Fruit fly (Drosophila melanogaster): ENCODE measurements around the gene Meics.
A peak's percentile ranks its signal among the peaks of the same experiment; 100 is the strongest.

Gene Meics

dm6 chr3L:13919794-13920631, 44.5 kb downstream of the Meics start (continued):
- TF ChIP-seq Dad (GFP tag; optimal IDR thresholded peaks at IDR 0.05) (peak; percentile 74), wek (GFP tag; optimal IDR thresholded peaks at IDR 0.05) (peak; percentile 35), ab (GFP tag; optimal IDR thresholded peaks at IDR 0.05) (peak; percentile 86), ci (GFP tag; IDR thresholded peaks at IDR 0.05) (peak; percentile 48; the same call in 1 of the 3 replicates), pita (GFP tag; optimal IDR thresholded peaks at IDR 0.05) (no peak), H2.0 (GFP tag; IDR thresholded peaks at IDR 0.05) (peak; percentile 71), CG3726 (GFP tag; IDR thresholded peaks at IDR 0.05) (peak; percentile 74; the same call in 2 of the 3 replicates), CG17328 (GFP tag; IDR thresholded peaks at IDR 0.05) (peak; percentile 71), CG11085 (GFP tag; IDR thresholded peaks at IDR 0.05) (peak; percentile 62), CG4854 (GFP tag; optimal IDR thresholded peaks at IDR 0.05) (peak; percentile 72), Nf-YB (GFP tag; optimal IDR thresholded peaks at IDR 0.05) (peak; percentile 82), NfI (GFP tag; optimal IDR thresholded peaks at IDR 0.05) (peak; percentile 87), CG12942 (GFP tag; optimal IDR thresholded peaks at IDR 0.05) (peak; percentile 69), CG4404 (GFP tag; IDR thresholded peaks at IDR 0.05) (peak; percentile 74), aop (GFP tag; IDR thresholded peaks at IDR 0.05) (no peak), CG16863 (GFP tag; optimal IDR thresholded peaks at IDR 0.05) (peak; percentile 90), Hmr (GFP tag; optimal IDR thresholded peaks at IDR 0.05) (peak; percentile 95), usp (GFP tag; optimal IDR thresholded peaks at IDR 0.05) (no peak), Dref (GFP tag; IDR thresholded peaks at IDR 0.05) (no peak), stwl (tag; optimal IDR thresholded peaks at IDR 0.05) (peak; percentile 20), Ravus (GFP tag; IDR thresholded peaks at IDR 0.05) (peak; percentile 44), eyg (GFP tag; optimal IDR thresholded peaks at IDR 0.05) (peak; percentile 67), CG15479 (GFP tag; optimal IDR thresholded peaks at IDR 0.05) (peak; percentile 12), ap (GFP tag; IDR thresholded peaks at IDR 0.05) (peak; percentile 71), lab (GFP tag; optimal IDR thresholded peaks at IDR 0.05) (peak; percentile 91), CG10654 (GFP tag; optimal IDR thresholded peaks at IDR 0.05) (peak; percentile 86), CG32532 (GFP tag; IDR thresholded peaks at IDR 0.05) (peak; percentile 86), CG2712 (tag; optimal IDR thresholded peaks at IDR 0.05) (peak; percentile 96), CG10565 (GFP tag; optimal IDR thresholded peaks at IDR 0.05) (peak; percentile 60), CG10366 (GFP tag; IDR thresholded peaks at IDR 0.05) (peak; percentile 75), trem (tag; optimal IDR thresholded peaks at IDR 0.05) (peak; percentile 84), danr (GFP tag; IDR thresholded peaks at IDR 0.05) (peak; percentile 68; the same call in 1 of the 2 replicates), kah (GFP tag; optimal IDR thresholded peaks at IDR 0.05) (peak; percentile 46), chif (GFP tag; optimal IDR thresholded peaks at IDR 0.05) (peak; percentile 89 to 92), vnd (GFP tag; IDR thresholded peaks at IDR 0.05; ENCODE audit: partially characterized antibody) (no peak), CG18011 (GFP tag; optimal IDR thresholded peaks at IDR 0.05) (peak; percentile 63), Trl (optimal IDR thresholded peaks at IDR 0.05) (peak; percentile 98 to 99), Trl (GFP tag; optimal IDR thresholded peaks at IDR 0.05) (peak; percentile 65), CG11504 (tag; optimal IDR thresholded peaks at IDR 0.05) (peak; percentile 94), CG9876 (GFP tag; optimal IDR thresholded peaks at IDR 0.05) (peak; percentile 84), bowl (GFP tag; IDR thresholded peaks at IDR 0.05) (0 out of 2 replicates have a peak, but pooled peaks have one; percentile 39), Sox100B (GFP tag; optimal IDR thresholded peaks at IDR 0.05) (peak; percentile 96), h (optimal IDR thresholded peaks at IDR 0.05) (no peak), CG9797 (GFP tag; optimal IDR thresholded peaks at IDR 0.05) (no peak), CG9609 (GFP tag; optimal IDR thresholded peaks at IDR 0.05) (peak; percentile 90), Atf3 (GFP tag; optimal IDR thresholded peaks at IDR 0.05) (peak; percentile 81), HLH54F (GFP tag; optimal IDR thresholded peaks at IDR 0.05) (peak; percentile 89), rib (GFP tag; IDR thresholded peaks at IDR 0.05) (no peak), CG12155 (GFP tag; optimal IDR thresholded peaks at IDR 0.05) (peak; percentile 89), CG12299 (tag; optimal IDR thresholded peaks at IDR 0.05) (peak; percentile 76), yki (optimal IDR thresholded peaks at IDR 0.05) (peak; percentile 92)

Data from whole organism, embryonic.